Worm (Caenorhabditis elegans): Measurements from ENCODE around the gene rpb-12.

ce11 chrIV:9108631-9109030 lies 38.0 kb downstream of the rpb-12 start, which contains the start of gene aly-1:
- TF ChIP-seq ama-1 (optimal IDR thresholded peaks at IDR 0.05) = no peak
- no peak for TF ChIP-seq hmg-4 (GFP tag; optimal IDR thresholded peaks at IDR 0.05)
- no peak for TF ChIP-seq hnd-1 (tag; optimal IDR thresholded peaks at IDR 0.05)
- no peak for TF ChIP-seq ets-7 (tag; optimal IDR thresholded peaks at IDR 0.05)
- no peak for TF ChIP-seq F13C5.2 (tag; optimal IDR thresholded peaks at IDR 0.05)
- TF ChIP-seq aly-1 (tag; optimal IDR thresholded peaks at IDR 0.05) = no peak
- TF ChIP-seq flt-1 (GFP tag; IDR thresholded peaks at IDR 0.05) = no peak
- no peak for TF ChIP-seq hmbx-1 (tag; optimal IDR thresholded peaks at IDR 0.05)
- TF ChIP-seq ceh-13 (GFP tag; optimal IDR thresholded peaks at IDR 0.05) = no peak
- TF ChIP-seq tbx-37 (GFP tag; conservative IDR thresholded peaks at IDR 0.05) = no peak
- no peak for TF ChIP-seq ceh-36 (tag; optimal IDR thresholded peaks at IDR 0.05)
- no peak for TF ChIP-seq scrt-1 (GFP tag; IDR thresholded peaks at IDR 0.05)

All from whole organism, early embryonic.